Worm (Caenorhabditis elegans) whole organism, L1 larva: ENCODE data around the gene rsef-1.

Source experiments
- aha-1 ChIP-seq: fragments of 150-350 bp; optimal IDR thresholded peaks from 2 replicates; lab custom pipeline; 2014; ENCODE audit warnings: missing biosample characterization, missing genetic modification characterization
- blmp-1 ChIP-seq: fragments of 150-350 bp; optimal IDR thresholded peaks from 2 replicates; lab custom pipeline; 2014; ENCODE audit warnings: missing biosample characterization, missing genetic modification characterization
- fkh-10 ChIP-seq: sonication (generic microtip); optimal IDR thresholded peaks from 2 replicates; lab custom pipeline; 2017; ENCODE audit warnings: missing biosample characterization, missing genetic modification reagents, missing genetic modification characterization
- hpl-2 ChIP-seq: fragments of 150-350 bp; optimal IDR thresholded peaks from 2 replicates; lab custom pipeline; 2014; ENCODE audit warnings: missing biosample characterization, missing genetic modification reagents, missing genetic modification characterization
- lin-14 ChIP-seq: fragments of 200-800 bp; sonication (Bioruptor generic); optimal IDR thresholded peaks from 2 replicates; lab custom pipeline; 2018; ENCODE audit warnings: mild to moderate bottlenecking, missing genetic modification characterization, moderate library complexity, missing compliant biosample characterization
- lin-39 ChIP-seq: fragments of 150-350 bp; optimal IDR thresholded peaks from 2 replicates; lab custom pipeline; 2014; ENCODE audit warnings: missing biosample characterization, missing genetic modification reagents, missing genetic modification characterization
- nhr-11 ChIP-seq: fragments of 150-350 bp; optimal IDR thresholded peaks from 2 replicates; lab custom pipeline; 2014; ENCODE audit warnings: missing biosample characterization, missing genetic modification characterization
- pag-3 ChIP-seq: sonication (generic microtip); optimal IDR thresholded peaks from 2 replicates; lab custom pipeline; 2017; ENCODE audit warnings: missing genetic modification characterization, mild to moderate bottlenecking, missing compliant biosample characterization, antibody characterized with exemption, borderline replicate concordance; ENCODE audit not compliant: insufficient read depth
- unc-130 ChIP-seq: fragments of 150-350 bp; optimal IDR thresholded peaks from 2 replicates; lab custom pipeline; 2017; ENCODE audit warnings: missing biosample characterization, missing genetic modification characterization, inconsistent platforms
- unc-62 ChIP-seq: fragments of 150-350 bp; optimal IDR thresholded peaks from 2 replicates; lab custom pipeline; 2014; ENCODE audit warnings: missing biosample characterization, missing genetic modification reagents, missing genetic modification characterization

DNA sequence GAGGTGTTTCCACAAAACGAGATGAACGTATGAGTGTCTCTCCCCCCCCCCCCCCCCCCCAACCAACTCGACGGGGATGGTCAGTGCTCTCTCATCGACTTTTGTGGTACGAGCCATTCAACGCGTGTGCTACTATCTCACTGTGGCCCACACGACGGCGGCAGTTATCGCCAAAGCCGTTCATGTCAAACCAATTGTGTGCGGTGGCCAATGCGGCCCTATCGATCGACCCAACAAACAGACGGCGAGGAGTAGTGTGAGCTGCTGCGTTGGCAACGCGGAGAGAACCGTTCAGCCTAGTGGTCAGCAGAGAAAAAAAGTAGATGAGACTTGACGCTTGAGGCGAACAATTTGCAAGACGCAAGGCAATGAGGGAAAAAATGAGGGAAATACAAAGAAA lies 43.6 kb upstream of the rsef-1 start:
- TF ChIP-seq lin-39 (tag; lab: Kevin White, UChicago) (no peak), lin-14 (GFP tag; lab: Kevin White, UChicago) (peak; percentile 57), fkh-10 (no peak), hpl-2 (GFP tag; lab: Kevin White, UChicago) (no peak), unc-130 (no peak), pag-3 (tag; lab: Kevin White, UChicago) (no peak), nhr-11 (tag; lab: Kevin White, UChicago) (no peak), blmp-1 (tag; lab: Kevin White, UChicago) (no peak), aha-1 (tag; lab: Kevin White, UChicago) (no peak), unc-62 (GFP tag; lab: Kevin White, UChicago) (no peak)
